Worm (Caenorhabditis elegans) whole organism, L4 larva: ENCODE results near the gene epg-6.

Experiments
- D1046.2 ChIP-seq: fragments of 200-800 bp; sonication (Bioruptor generic); IDR thresholded peaks from 2 replicates; pipeline ENCODE4 v1.3.6; 2022; ENCODE audit warnings: missing genetic modification characterization, missing compliant biosample characterization
- F37D6.2 ChIP-seq: sonication (generic microtip); optimal IDR thresholded peaks from 2 replicates; lab custom pipeline; 2016; ENCODE audit warnings: mild to moderate bottlenecking, missing genetic modification characterization, missing compliant biosample characterization
- R02D3.7 ChIP-seq: fragments of 150-350 bp; sonication (generic microtip); optimal IDR thresholded peaks from 3 replicates; lab custom pipeline; 2014; ENCODE audit warnings: missing biosample characterization, missing genetic modification characterization
- T26A8.4 ChIP-seq: fragments of 200-800 bp; sonication (Bioruptor generic); IDR thresholded peaks from 2 replicates; pipeline ENCODE4 v1.3.6; 2022; ENCODE audit warnings: missing genetic modification characterization, missing compliant biosample characterization
- aly-2 ChIP-seq: sonication (generic microtip); optimal IDR thresholded peaks from 2 replicates; lab custom pipeline; 2018; ENCODE audit warnings: missing biosample characterization, missing genetic modification characterization
- arid-1 ChIP-seq: fragments of 200-800 bp; sonication (Bioruptor generic); conservative IDR thresholded peaks from 2 replicates; pipeline ENCODE4 v1.3.6; 2022; ENCODE audit warnings: missing genetic modification reagents, missing genetic modification characterization, missing compliant biosample characterization
- attf-4 ChIP-seq: sonication (generic microtip); optimal IDR thresholded peaks from 3 replicates; lab custom pipeline; 2017; ENCODE audit warnings: missing biosample characterization, missing genetic modification characterization
- ceh-20 ChIP-seq: fragments of 200-800 bp; sonication (Bioruptor generic); IDR thresholded peaks from 2 replicates; pipeline ENCODE4 v1.3.6; 2022; ENCODE audit warnings: missing genetic modification reagents, missing genetic modification characterization, missing compliant biosample characterization
- ceh-32 ChIP-seq: sonication (generic microtip); optimal IDR thresholded peaks from 2 replicates; lab custom pipeline; 2016; ENCODE audit warnings: mild to moderate bottlenecking, missing genetic modification characterization, missing compliant biosample characterization; ENCODE audit not compliant: poor library complexity
- ces-1 ChIP-seq: fragments of 150-350 bp; sonication (generic microtip); optimal IDR thresholded peaks from 4 replicates; lab custom pipeline; 2014; ENCODE audit warnings: missing biosample characterization, missing genetic modification reagents, missing genetic modification characterization
- cey-2 ChIP-seq: sonication (generic microtip); optimal IDR thresholded peaks from 3 replicates; lab custom pipeline; 2017; ENCODE audit warnings: missing genetic modification characterization, mild to moderate bottlenecking, missing compliant biosample characterization, antibody characterized with exemption, borderline replicate concordance; ENCODE audit not compliant: insufficient read depth
- ctbp-1 ChIP-seq: fragments of 200-800 bp; sonication (Bioruptor generic); IDR thresholded peaks from 2 replicates; pipeline ENCODE4 v1.3.6; 2022; ENCODE audit warnings: missing genetic modification reagents, missing genetic modification characterization, missing compliant biosample characterization
- dmd-6 ChIP-seq: fragments of 200-800 bp; sonication (Bioruptor generic); IDR thresholded peaks from 2 replicates; pipeline ENCODE4 v1.3.6; 2022; ENCODE audit warnings: missing genetic modification reagents, missing genetic modification characterization, missing compliant biosample characterization
- dmd-8 ChIP-seq: fragments of 200-800 bp; sonication (Bioruptor generic); IDR thresholded peaks from 2 replicates; pipeline ENCODE4 v1.3.6; 2022; ENCODE audit warnings: missing genetic modification characterization, missing compliant biosample characterization
- dmd-9 ChIP-seq: fragments of 200-800 bp; sonication (Bioruptor generic); IDR thresholded peaks from 2 replicates; pipeline ENCODE4 v1.3.6; 2022; ENCODE audit warnings: missing genetic modification reagents, missing genetic modification characterization, missing compliant biosample characterization
- duxl-1 ChIP-seq: sonication (generic microtip); optimal IDR thresholded peaks from 2 replicates; lab custom pipeline; 2016; ENCODE audit warnings: mild to moderate bottlenecking, missing genetic modification characterization, moderate library complexity, missing compliant biosample characterization; ENCODE audit not compliant: poor library complexity
- egl-27 ChIP-seq: sonication (generic microtip); optimal IDR thresholded peaks from 3 replicates; lab custom pipeline; 2017; ENCODE audit warnings: missing biosample characterization, missing genetic modification reagents, missing genetic modification characterization
- fkh-10 ChIP-seq: fragments of 150-350 bp; optimal IDR thresholded peaks from 2 replicates; lab custom pipeline; 2014; ENCODE audit warnings: missing biosample characterization, missing genetic modification reagents, missing genetic modification characterization
- fos-1 ChIP-seq: fragments of 150-350 bp; optimal IDR thresholded peaks from 2 replicates; lab custom pipeline; 2014; ENCODE audit warnings: missing biosample characterization, missing genetic modification characterization
- gei-8 ChIP-seq: fragments of 200-800 bp; sonication (Bioruptor generic); optimal IDR thresholded peaks from 2 replicates; lab custom pipeline; 2018; ENCODE audit warnings: mild to moderate bottlenecking, missing genetic modification characterization, missing compliant biosample characterization
- hif-1 ChIP-seq, 2 experiments: sonication (generic microtip); optimal IDR thresholded peaks; 2 replicates each; lab custom pipeline; 2016 to 2017; ENCODE audit warnings: missing compliant biosample characterization in 2 of 2, missing genetic modification characterization in 2 of 2, missing genetic modification reagents in 2 of 2, missing genotype in 2 of 2, mild to moderate bottlenecking in 1 of 2
- hmg-1.1 ChIP-seq: fragments of 200-800 bp; sonication (Bioruptor generic); IDR thresholded peaks from 2 replicates; pipeline ENCODE4 v1.3.6; 2022; ENCODE audit warnings: missing genetic modification reagents, missing genetic modification characterization, missing compliant biosample characterization
- lim-7 ChIP-seq: fragments of 200-800 bp; sonication (Bioruptor generic); IDR thresholded peaks from 2 replicates; pipeline ENCODE4 v1.3.6; 2022; ENCODE audit warnings: missing genetic modification characterization, missing compliant biosample characterization
- lin-13 ChIP-seq: fragments of 150-350 bp; optimal IDR thresholded peaks from 2 replicates; lab custom pipeline; 2014; ENCODE audit warnings: missing biosample characterization, missing genetic modification reagents, missing genetic modification characterization
- lin-38 ChIP-seq: fragments of 200-800 bp; sonication (Bioruptor generic); IDR thresholded peaks from 2 replicates; pipeline ENCODE4 v1.3.6; 2022; ENCODE audit warnings: missing genetic modification reagents, missing genetic modification characterization, missing compliant biosample characterization
- lin-39 ChIP-seq: fragments of 150-350 bp; optimal IDR thresholded peaks from 2 replicates; lab custom pipeline; 2014; ENCODE audit warnings: missing biosample characterization, missing genetic modification reagents, missing genetic modification characterization
- lsy-2 ChIP-seq, 2 experiments: fragments of 150-350 bp in 1 of 2; sonication (generic microtip) in 1 of 2; optimal IDR thresholded peaks; 2 replicates each; lab custom pipeline; 2014 to 2017; ENCODE audit warnings: missing biosample characterization in 2 of 2, missing genetic modification characterization in 2 of 2
- mes-2 ChIP-seq: sonication (generic microtip); optimal IDR thresholded peaks from 2 replicates; lab custom pipeline; 2016; ENCODE audit warnings: missing genotype, mild to moderate bottlenecking, missing genetic modification characterization, missing compliant biosample characterization; ENCODE audit not compliant: poor library complexity, severe bottlenecking
- mxl-2 ChIP-seq: fragments of 200-800 bp; sonication (Bioruptor generic); conservative IDR thresholded peaks from 2 replicates; pipeline ENCODE4 v1.3.6; 2022; ENCODE audit warnings: missing genetic modification reagents, missing genetic modification characterization, missing compliant biosample characterization
- mxl-3 ChIP-seq: fragments of 200-800 bp; sonication (Bioruptor generic); optimal IDR thresholded peaks from 2 replicates; lab custom pipeline; 2018; ENCODE audit warnings: mild to moderate bottlenecking, missing genetic modification characterization, missing compliant biosample characterization
- nhr-10 ChIP-seq: fragments of 150-350 bp; optimal IDR thresholded peaks from 2 replicates; lab custom pipeline; 2014; ENCODE audit warnings: missing biosample characterization, missing genetic modification characterization
- nhr-102 ChIP-seq: sonication (generic microtip); optimal IDR thresholded peaks from 2 replicates; lab custom pipeline; 2016; ENCODE audit warnings: mild to moderate bottlenecking, missing genetic modification characterization, moderate library complexity, missing compliant biosample characterization
- nhr-11 ChIP-seq: fragments of 150-350 bp; optimal IDR thresholded peaks from 2 replicates; lab custom pipeline; 2014; ENCODE audit warnings: missing biosample characterization, missing genetic modification characterization
- nhr-111 ChIP-seq: fragments of 200-800 bp; sonication (Bioruptor generic); optimal IDR thresholded peaks from 2 replicates; lab custom pipeline; 2018; ENCODE audit warnings: mild to moderate bottlenecking, missing genetic modification characterization, missing compliant biosample characterization
- nhr-25 ChIP-seq: sonication (generic microtip); optimal IDR thresholded peaks from 2 replicates; lab custom pipeline; 2017; ENCODE audit warnings: missing genetic modification characterization, mild to moderate bottlenecking, missing compliant biosample characterization, antibody characterized with exemption, moderate library complexity, borderline replicate concordance; ENCODE audit not compliant: insufficient read depth
- nhr-6 ChIP-seq: fragments of 150-350 bp; optimal IDR thresholded peaks from 2 replicates; lab custom pipeline; 2014; ENCODE audit warnings: missing biosample characterization, missing genetic modification characterization
- nhr-76 ChIP-seq: fragments of 150-350 bp; optimal IDR thresholded peaks from 2 replicates; lab custom pipeline; 2014; ENCODE audit warnings: missing biosample characterization, missing genetic modification characterization
- nhr-77 ChIP-seq: fragments of 150-350 bp; optimal IDR thresholded peaks from 2 replicates; lab custom pipeline; 2014; ENCODE audit warnings: missing biosample characterization, missing genetic modification characterization
- php-3 ChIP-seq: fragments of 200-800 bp; sonication (Bioruptor generic); IDR thresholded peaks from 2 replicates; pipeline ENCODE4 v1.3.6; 2022; ENCODE audit warnings: missing genetic modification reagents, missing genetic modification characterization, missing compliant biosample characterization
- saeg-2 ChIP-seq: fragments of 200-800 bp; sonication (Bioruptor generic); IDR thresholded peaks from 2 replicates; pipeline ENCODE4 v1.3.6; 2022; ENCODE audit warnings: missing genetic modification reagents, missing genetic modification characterization, missing compliant biosample characterization
- sdz-12 ChIP-seq: fragments of 200-800 bp; sonication (Bioruptor generic); optimal IDR thresholded peaks from 2 replicates; lab custom pipeline; 2018; ENCODE audit warnings: mild to moderate bottlenecking, missing genetic modification characterization, missing compliant biosample characterization
- set-16 ChIP-seq: fragments of 200-800 bp; sonication (Bioruptor generic); IDR thresholded peaks from 2 replicates; pipeline ENCODE4 v1.3.6; 2022; ENCODE audit warnings: missing genetic modification reagents, missing genetic modification characterization, missing compliant biosample characterization
- skn-1 ChIP-seq: fragments of 150-350 bp; optimal IDR thresholded peaks from 2 replicates; lab custom pipeline; 2014; ENCODE audit warnings: missing biosample characterization, missing genetic modification characterization
- tag-97 ChIP-seq: fragments of 200-800 bp; sonication (Bioruptor generic); IDR thresholded peaks from 2 replicates; pipeline ENCODE4 v1.3.6; 2022; ENCODE audit warnings: missing genetic modification characterization, missing compliant biosample characterization
- ztf-7 ChIP-seq: fragments of 150-350 bp; optimal IDR thresholded peaks from 2 replicates; lab custom pipeline; 2014; ENCODE audit warnings: missing biosample characterization, missing genetic modification characterization

The epg-6 gene

DNA sequence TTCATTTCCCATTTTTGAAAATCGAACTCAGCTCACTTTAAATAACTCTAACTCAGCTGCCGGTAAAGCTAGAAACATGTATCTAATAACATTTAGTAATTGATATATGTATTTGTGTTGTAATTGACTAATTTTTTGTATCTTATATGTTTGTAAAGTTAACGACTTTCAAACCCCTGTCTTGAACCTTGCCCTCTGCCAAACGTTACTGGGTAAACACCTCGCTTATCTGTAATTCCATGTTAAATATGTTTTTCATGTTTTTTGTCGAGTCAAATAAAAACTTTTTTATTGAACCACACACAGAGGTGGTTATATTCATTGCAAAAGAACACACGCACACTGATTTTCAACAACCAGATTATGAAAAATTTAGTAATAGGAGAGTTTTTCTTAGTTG lies 29.8 kb upstream of the epg-6 start (continued):
- TF ChIP-seq lin-13 (no peak), saeg-2 (no peak), nhr-25 (tag; lab: Kevin White, UChicago) (peak; percentile 22), aly-2 (tag; lab: Kevin White, UChicago) (no peak), lin-39 (no peak), nhr-111 (GFP tag; lab: Kevin White, UChicago) (no peak), dmd-9 (GFP tag; lab: Robert Waterston, UW) (no peak), R02D3.7 (tag; lab: Kevin White, UChicago) (no peak), ctbp-1 (GFP tag; lab: Robert Waterston, UW) (no peak), T26A8.4 (GFP tag; lab: Robert Waterston, UW) (no peak), attf-4 (tag; lab: Kevin White, UChicago) (no peak), lsy-2 (tag; optimal IDR thresholded peaks at IDR 0.05; lab: Kevin White, UChicago) (peak in 1 of 2 experiments; percentile 35), lin-38 (GFP tag; lab: Robert Waterston, UW) (no peak), nhr-77 (tag; lab: Kevin White, UChicago) (peak; percentile 4), nhr-76 (tag; lab: Kevin White, UChicago) (no peak), dmd-8 (GFP tag; lab: Robert Waterston, UW) (no peak), nhr-102 (no peak), fos-1 (tag; lab: Kevin White, UChicago) (no peak), set-16 (GFP tag; lab: Robert Waterston, UW) (no peak), hmg-1.1 (GFP tag; lab: Robert Waterston, UW) (no peak), nhr-11 (tag; lab: Kevin White, UChicago) (no peak), F37D6.2 (tag; lab: Kevin White, UChicago) (no peak), egl-27 (tag; lab: Kevin White, UChicago) (no peak), mxl-3 (GFP tag; lab: Kevin White, UChicago) (no peak), hif-1 (tag; optimal IDR thresholded peaks at IDR 0.05; lab: Kevin White, UChicago) (no peak), dmd-6 (GFP tag; lab: Robert Waterston, UW) (no peak), duxl-1 (tag; lab: Kevin White, UChicago) (no peak), ceh-20 (GFP tag; lab: Robert Waterston, UW) (no peak), fkh-10 (no peak), ces-1 (GFP tag; lab: Kevin White, UChicago) (no peak), gei-8 (no peak), cey-2 (tag; lab: Kevin White, UChicago) (no peak), skn-1 (tag; lab: Kevin White, UChicago) (no peak)

- TF ChIP-seq php-3 (GFP tag; lab: Robert Waterston, UW) (no peak), D1046.2 (GFP tag; lab: Robert Waterston, UW) (no peak), F37D6.2 (tag; lab: Kevin White, UChicago) (no peak), ceh-32 (tag; lab: Kevin White, UChicago) (no peak), ztf-7 (tag; lab: Kevin White, UChicago) (no peak), fos-1 (tag; lab: Kevin White, UChicago) (no peak), nhr-6 (tag; lab: Kevin White, UChicago) (no peak), hmg-1.1 (GFP tag; lab: Robert Waterston, UW) (no peak), mxl-3 (GFP tag; lab: Kevin White, UChicago) (no peak), mxl-2 (GFP tag; lab: Robert Waterston, UW) (no peak), sdz-12 (no peak), nhr-10 (tag; lab: Kevin White, UChicago) (no peak), mes-2 (tag; lab: Kevin White, UChicago) (no peak), aly-2 (tag; lab: Kevin White, UChicago) (no peak), tag-97 (no peak), arid-1 (GFP tag; lab: Robert Waterston, UW) (no peak), lim-7 (no peak)
- TF ChIP-seq, all 104 proteins: peak for 0
Measured at ce11 chrIII:10629043-10629442, 29.1 kb upstream of the epg-6 start, which contains the start of gene swt-4. Gene swt-4, minus strand, starts transcription at chrIII:10629143.
